Fruit fly (Drosophila melanogaster): ENCODE results near the gene hoe2.

- TF ChIP-seq CG14655 (GFP tag; optimal IDR thresholded peaks at IDR 0.05) = no peak
- TF ChIP-seq CG34367 (tag; optimal IDR thresholded peaks at IDR 0.05) = no peak
- TF ChIP-seq Pif1A (GFP tag; optimal IDR thresholded peaks at IDR 0.05) = no peak
Observed at dm6 chr2L:4899599-4900559, 36.4 kb downstream of the hoe2 start.

Data from whole organism, pupa.